Worm (Caenorhabditis elegans): ENCODE results near the gene F13H8.2.

The F13H8.2 gene

ce11 chrII:6256024-6256423 lies 14.1 kb upstream of the F13H8.2 start, which contains the start of gene F13H8.5:
TSS of gene F13H8.5 (minus strand) at chrII:6256124.
- TF ChIP-seq nhr-67 (tag; optimal IDR thresholded peaks at IDR 0.05), result no peak
- no peak for TF ChIP-seq nhr-25 (tag; optimal IDR thresholded peaks at IDR 0.05)
- no peak for TF ChIP-seq tbx-2 (tag; optimal IDR thresholded peaks at IDR 0.05)
- no peak for TF ChIP-seq mdl-1 (tag; optimal IDR thresholded peaks at IDR 0.05)
- no peak for TF ChIP-seq skn-1 (tag; optimal IDR thresholded peaks at IDR 0.05)
- no peak for TF ChIP-seq hmg-11 (tag; optimal IDR thresholded peaks at IDR 0.05)
- TF ChIP-seq pha-4 (tag; optimal IDR thresholded peaks at IDR 0.05), result no peak
- TF ChIP-seq ceh-82 (tag; optimal IDR thresholded peaks at IDR 0.05), result no peak
- TF ChIP-seq ceh-9 (tag; optimal IDR thresholded peaks at IDR 0.05), result no peak
- TF ChIP-seq pqm-1 (tag; optimal IDR thresholded peaks at IDR 0.05), result no peak
- no peak for TF ChIP-seq egl-5 (tag; optimal IDR thresholded peaks at IDR 0.05)
- TF ChIP-seq nhr-12 (tag; optimal IDR thresholded peaks at IDR 0.05), result no peak
- no peak for TF ChIP-seq unc-62 (GFP tag; optimal IDR thresholded peaks at IDR 0.05)
- TF ChIP-seq nhr-28 (tag; optimal IDR thresholded peaks at IDR 0.05), result no peak
- TF ChIP-seq ztf-4 (tag; optimal IDR thresholded peaks at IDR 0.05), result no peak

ce11 chrII:6257220-6257877 lies 12.8 kb upstream of the F13H8.2 start:
- TF ChIP-seq nfya-1 (tag; optimal IDR thresholded peaks at IDR 0.05; ENCODE audit: insufficient read depth) (no peak), nhr-25 (tag; optimal IDR thresholded peaks at IDR 0.05) (peak; percentile 2), nhr-43 (tag; optimal IDR thresholded peaks at IDR 0.05; ENCODE audit: poor library complexity, severe bottlenecking) (peak; percentile 26)

ce11 chrII:6259867-6260266 lies 10.3 kb upstream of the F13H8.2 start, which contains the start of gene F13H8.11:
TSS of gene F13H8.11 (minus strand) at chrII:6260021.
- TF ChIP-seq nhr-77 (tag; optimal IDR thresholded peaks at IDR 0.05), result no peak
- no peak for TF ChIP-seq egl-5 (tag; optimal IDR thresholded peaks at IDR 0.05)
- TF ChIP-seq ceh-28 (tag; optimal IDR thresholded peaks at IDR 0.05), result no peak
- peak; percentile 36 for TF ChIP-seq pqm-1 (tag; optimal IDR thresholded peaks at IDR 0.05)
- TF ChIP-seq unc-62 (GFP tag; optimal IDR thresholded peaks at IDR 0.05), result no peak
- TF ChIP-seq egl-27 (tag; optimal IDR thresholded peaks at IDR 0.05), result no peak
- no peak for TF ChIP-seq nhr-25 (tag; optimal IDR thresholded peaks at IDR 0.05)
- peak; percentile 28 for TF ChIP-seq pha-4 (tag; optimal IDR thresholded peaks at IDR 0.05)
- peak; percentile 57 for TF ChIP-seq elt-2 (tag; optimal IDR thresholded peaks at IDR 0.05)

- TF ChIP-seq egl-5 (tag; optimal IDR thresholded peaks at IDR 0.05) (no peak), pha-4 (tag; optimal IDR thresholded peaks at IDR 0.05) (peak; percentile 54)
Measured at ce11 chrII:6260684-6261083, 9.5 kb upstream of the F13H8.2 start, which contains the start of gene nmgp-1. TSS of gene nmgp-1 (plus strand) at chrII:6260857.

ce11 chrII:6262222-6262621 lies 7.9 kb upstream of the F13H8.2 start, which contains the start of gene F13H8.12:
TSS of gene F13H8.12 (plus strand) at chrII:6262522.
- TF ChIP-seq fos-1 (tag; optimal IDR thresholded peaks at IDR 0.05), result no peak
- TF ChIP-seq lsy-12 (tag; optimal IDR thresholded peaks at IDR 0.05), result no peak
- no peak for TF ChIP-seq nhr-11 (tag; optimal IDR thresholded peaks at IDR 0.05)
- TF ChIP-seq nhr-237 (tag; optimal IDR thresholded peaks at IDR 0.05), result no peak
- TF ChIP-seq R02D3.7 (tag; optimal IDR thresholded peaks at IDR 0.05), result no peak
- TF ChIP-seq sea-2 (GFP tag; optimal IDR thresholded peaks at IDR 0.05), result no peak
- TF ChIP-seq fkh-10 (GFP tag; optimal IDR thresholded peaks at IDR 0.05), result no peak
- TF ChIP-seq nhr-67 (tag; optimal IDR thresholded peaks at IDR 0.05), result no peak
- TF ChIP-seq hmg-11 (tag; optimal IDR thresholded peaks at IDR 0.05), result no peak

ce11 chrII:6263685-6264084 lies 6.5 kb upstream of the F13H8.2 start, which contains the start of gene F13H8.3:
TSS of gene F13H8.3 (plus strand) at chrII:6263985.
- TF ChIP-seq elt-1 (tag; optimal IDR thresholded peaks at IDR 0.05), result no peak
- no peak for TF ChIP-seq lin-39 (tag; optimal IDR thresholded peaks at IDR 0.05)
- TF ChIP-seq nhr-25 (tag; optimal IDR thresholded peaks at IDR 0.05), result no peak
- no peak for TF ChIP-seq mml-1 (tag; optimal IDR thresholded peaks at IDR 0.05)
- TF ChIP-seq ceh-28 (tag; optimal IDR thresholded peaks at IDR 0.05), result no peak
- TF ChIP-seq unc-62 (GFP tag; optimal IDR thresholded peaks at IDR 0.05), result no peak
- no peak for TF ChIP-seq fkh-2 (tag; optimal IDR thresholded peaks at IDR 0.05)
- no peak for TF ChIP-seq elt-3 (tag; optimal IDR thresholded peaks at IDR 0.05)
- no peak for TF ChIP-seq egl-27 (tag; optimal IDR thresholded peaks at IDR 0.05)
- TF ChIP-seq zag-1 (tag; optimal IDR thresholded peaks at IDR 0.05), result no peak
- no peak for TF ChIP-seq ZK546.5 (tag; optimal IDR thresholded peaks at IDR 0.05)
- TF ChIP-seq sea-2 (GFP tag; optimal IDR thresholded peaks at IDR 0.05), result no peak
- no peak for TF ChIP-seq nhr-76 (tag; optimal IDR thresholded peaks at IDR 0.05)
- TF ChIP-seq nfya-1 (tag; optimal IDR thresholded peaks at IDR 0.05; ENCODE audit: insufficient read depth), result no peak
